Fruit fly (Drosophila melanogaster) ovary, adult (tissue): ENCODE measurements around the gene mRpL13.

ENCODE experiments used
- CG17801 ChIP-seq: fragments of 200-800 bp; optimal IDR thresholded peaks from 2 replicates; lab custom pipeline; 2019; ENCODE audit warnings: missing biosample characterization, mild to moderate bottlenecking, missing genetic modification characterization, moderate library complexity; ENCODE audit not compliant: partially characterized antibody

The mRpL13 gene

dm6 chr2L:18881014-18881660, 22.1 kb upstream of the mRpL13 start, which contains the start of gene tup:
Gene tup (minus strand): TSS chr2L:18881261.
- no peak for TF ChIP-seq CG17801

dm6 chr2L:18878439-18878838, 19.4 kb upstream of the mRpL13 start:
- TF ChIP-seq CG17801, result no peak

- TF ChIP-seq CG17801, result no peak
Observed at dm6 chr2L:18875213-18875612, 16.2 kb upstream of the mRpL13 start.

dm6 chr2L:18871822-18872221, 12.8 kb upstream of the mRpL13 start:
- no peak for TF ChIP-seq CG17801

dm6 chr2L:18867815-18868214, 8.8 kb upstream of the mRpL13 start:
- no peak for TF ChIP-seq CG17801

- no peak for TF ChIP-seq CG17801
Observed at dm6 chr2L:18866582-18866981, 7.5 kb upstream of the mRpL13 start.

- TF ChIP-seq CG17801, result no peak
Observed at dm6 chr2L:18864981-18865380, 5.9 kb upstream of the mRpL13 start.

- no peak for TF ChIP-seq CG17801
Observed at dm6 chr2L:18864093-18864492, 5.0 kb upstream of the mRpL13 start.

dm6 chr2L:18860920-18861319, 1.9 kb upstream of the mRpL13 start:
- no peak for TF ChIP-seq CG17801

dm6 chr2L:18857635-18858059, 1.4 kb downstream of the mRpL13 start:
- TF ChIP-seq CG17801, result peak; percentile 96

dm6 chr2L:18852249-18852648, 6.8 kb downstream of the mRpL13 start:
- no peak for TF ChIP-seq CG17801

- no peak for TF ChIP-seq CG17801
Observed at dm6 chr2L:18846843-18847242, 12.2 kb downstream of the mRpL13 start.

- TF ChIP-seq CG17801, result no peak
Observed at dm6 chr2L:18846175-18846574, 12.9 kb downstream of the mRpL13 start.

dm6 chr2L:18844917-18845509, 14.0 kb downstream of the mRpL13 start, which contains the start of gene CG17321:
Gene CG17321 (plus strand): TSS chr2L:18845184.
- TF ChIP-seq CG17801, result no peak

- TF ChIP-seq CG17801, result no peak
Observed at dm6 chr2L:18844479-18844878, 14.6 kb downstream of the mRpL13 start, which contains the start of gene CG33120. Gene CG33120 (minus strand): TSS chr2L:18844579.

- no peak for TF ChIP-seq CG17801
Observed at dm6 chr2L:18843560-18843959, 15.5 kb downstream of the mRpL13 start.

- no peak for TF ChIP-seq CG17801
Observed at dm6 chr2L:18841210-18841609, 17.8 kb downstream of the mRpL13 start, which contains the start of gene CG31752. Gene CG31752 (minus strand): TSS chr2L:18841310.
